Fruit fly (Drosophila melanogaster): ENCODE results near the gene Smvt.

Smvt gene

dm6 chr3R:31793664-31794417 is 32.5 kb upstream of the Smvt start, which contains the start of the genes Mccc1 and Acf:
Mccc1 (minus strand) TSS chr3R:31793907.
Acf (plus strand) TSS chr3R:31793981.
- TF ChIP-seq sv (GFP tag; optimal IDR thresholded peaks at IDR 0.05): peak; percentile 36
- TF ChIP-seq GATAd (GFP tag; optimal IDR thresholded peaks at IDR 0.05): peak; percentile 38
- TF ChIP-seq psq (GFP tag; optimal IDR thresholded peaks at IDR 0.05): peak; percentile 17
- no peak for TF ChIP-seq rgr (GFP tag; optimal IDR thresholded peaks at IDR 0.05)
- TF ChIP-seq Hr83 (GFP tag; optimal IDR thresholded peaks at IDR 0.05; ENCODE audit: poor library complexity, severe bottlenecking): peak; percentile 44
- TF ChIP-seq foxo (GFP tag; optimal IDR thresholded peaks at IDR 0.05): no peak
- TF ChIP-seq CrebA (GFP tag; optimal IDR thresholded peaks at IDR 0.05; ENCODE audit: borderline replicate concordance): no peak
- peak; percentile 23 for TF ChIP-seq dsf (GFP tag; optimal IDR thresholded peaks at IDR 0.05; ENCODE audit: borderline replicate concordance)
- TF ChIP-seq pan (optimal IDR thresholded peaks at IDR 0.05): no peak
- no peak for TF ChIP-seq fru (GFP tag; optimal IDR thresholded peaks at IDR 0.05)
- no peak for TF ChIP-seq woc (GFP tag; optimal IDR thresholded peaks at IDR 0.05)
- TF ChIP-seq CG32264 (GFP tag; optimal IDR thresholded peaks at IDR 0.05): peak; percentile 10
- no peak for TF ChIP-seq CG9705 (GFP tag; optimal IDR thresholded peaks at IDR 0.05)
- no peak for TF ChIP-seq jim (GFP tag; optimal IDR thresholded peaks at IDR 0.05)
- no peak for TF ChIP-seq OdsH (GFP tag; optimal IDR thresholded peaks at IDR 0.05)

dm6 chr3R:31777482-31778165 is 16.2 kb upstream of the Smvt start:
- no peak for TF ChIP-seq HLH106 (tag; optimal IDR thresholded peaks at IDR 0.05)
- TF ChIP-seq Myc (optimal IDR thresholded peaks at IDR 0.05): no peak
- no peak for TF ChIP-seq Jra (GFP tag; optimal IDR thresholded peaks at IDR 0.05)
- no peak for TF ChIP-seq dmrt93B (GFP tag; optimal IDR thresholded peaks at IDR 0.05)
- TF ChIP-seq usp (GFP tag; optimal IDR thresholded peaks at IDR 0.05): no peak
- TF ChIP-seq psq (GFP tag; optimal IDR thresholded peaks at IDR 0.05): peak; percentile 17
- TF ChIP-seq woc (GFP tag; optimal IDR thresholded peaks at IDR 0.05): no peak
- TF ChIP-seq Hr83 (GFP tag; optimal IDR thresholded peaks at IDR 0.05; ENCODE audit: poor library complexity, severe bottlenecking): no peak
- no peak for TF ChIP-seq foxo (GFP tag; optimal IDR thresholded peaks at IDR 0.05)
- no peak for TF ChIP-seq tai (GFP tag; optimal IDR thresholded peaks at IDR 0.05)
- TF ChIP-seq GATAd (GFP tag; optimal IDR thresholded peaks at IDR 0.05): no peak
- TF ChIP-seq sage (GFP tag; optimal IDR thresholded peaks at IDR 0.05): no peak
- TF ChIP-seq OdsH (GFP tag; optimal IDR thresholded peaks at IDR 0.05): peak; percentile 9
- no peak for TF ChIP-seq dsf (GFP tag; optimal IDR thresholded peaks at IDR 0.05; ENCODE audit: borderline replicate concordance)
- no peak for TF ChIP-seq rgr (GFP tag; optimal IDR thresholded peaks at IDR 0.05)
- TF ChIP-seq Sp1 (GFP tag; optimal IDR thresholded peaks at IDR 0.05): no peak
- TF ChIP-seq ey (GFP tag; optimal IDR thresholded peaks at IDR 0.05): no peak
- TF ChIP-seq Mio (GFP tag; optimal IDR thresholded peaks at IDR 0.05): no peak
- TF ChIP-seq CG32264 (GFP tag; optimal IDR thresholded peaks at IDR 0.05): no peak
- no peak for TF ChIP-seq dl (GFP tag; optimal IDR thresholded peaks at IDR 0.05; ENCODE audit: insufficient read depth in 1 of 2, partially characterized antibody in 2 of 2)
- no peak for TF ChIP-seq fru (GFP tag; optimal IDR thresholded peaks at IDR 0.05)
- no peak for TF ChIP-seq sv (GFP tag; optimal IDR thresholded peaks at IDR 0.05)
- TF ChIP-seq h (GFP tag; optimal IDR thresholded peaks at IDR 0.05): no peak
- TF ChIP-seq Vsx2 (GFP tag; optimal IDR thresholded peaks at IDR 0.05; ENCODE audit: partially characterized antibody): no peak
- no peak for TF ChIP-seq br (GFP tag; optimal IDR thresholded peaks at IDR 0.05)
- TF ChIP-seq Rel (GFP tag; optimal IDR thresholded peaks at IDR 0.05): peak; percentile 20
- TF ChIP-seq Rel (tag; optimal IDR thresholded peaks at IDR 0.05): no peak
- TF ChIP-seq N (GFP tag; optimal IDR thresholded peaks at IDR 0.05): no peak
- no peak for TF ChIP-seq brk (GFP tag; optimal IDR thresholded peaks at IDR 0.05)
- TF ChIP-seq Dif (GFP tag; optimal IDR thresholded peaks at IDR 0.05; ENCODE audit: partially characterized antibody): peak; percentile 66
- no peak for TF ChIP-seq Abd-B (GFP tag; optimal IDR thresholded peaks at IDR 0.05)

Measured in whole organism, wandering third instar larva.